Fruit fly (Drosophila melanogaster) whole organism, embryonic: ENCODE measurements around the gene RpS25.
A peak's percentile ranks its signal among the peaks of the same experiment; 100 is the strongest.

ENCODE experiments used
- CG1024 ChIP-seq: fragments of 200-800 bp; sonication (Bioruptor generic); IDR thresholded peaks from 2 replicates; pipeline ENCODE4 v1.3.6; 2022; ENCODE audit warnings: missing biosample characterization, missing genetic modification characterization
- CG10959 ChIP-seq: fragments of 200-800 bp; sonication (Bioruptor generic); IDR thresholded peaks from 2 replicates; pipeline ENCODE4 v1.3.6; 2022; ENCODE audit warnings: missing biosample characterization, missing genetic modification characterization
- CG12236 ChIP-seq: fragments of 200-800 bp; sonication (Bioruptor generic); optimal IDR thresholded peaks from 2 replicates; lab custom pipeline; 2016; ENCODE audit warnings: missing biosample characterization, missing genetic modification characterization
- CG2120 ChIP-seq: fragments of 200-800 bp; sonication (Bioruptor generic); optimal IDR thresholded peaks from 3 replicates; lab custom pipeline; 2016; ENCODE audit warnings: missing biosample characterization, missing genetic modification characterization
- CG8281 ChIP-seq: fragments of 200-800 bp; sonication (Bioruptor generic); optimal IDR thresholded peaks from 2 replicates; lab custom pipeline; 2018; ENCODE audit warnings: missing biosample characterization, mild to moderate bottlenecking, missing genetic modification characterization, moderate library complexity
- CG8944 ChIP-seq: fragments of 200-800 bp; sonication (Bioruptor generic); optimal IDR thresholded peaks from 3 replicates; lab custom pipeline; 2016; ENCODE audit warnings: missing biosample characterization, missing genetic modification characterization
- Hey ChIP-seq: fragments of 200-800 bp; sonication (Bioruptor generic); optimal IDR thresholded peaks from 3 replicates; lab custom pipeline; 2018; ENCODE audit warnings: missing biosample characterization, mild to moderate bottlenecking, missing genetic modification characterization
- Poxn ChIP-seq: fragments of 200-800 bp; sonication (Bioruptor generic); IDR thresholded peaks from 2 replicates; pipeline ENCODE4 v1.3.6; 2022; ENCODE audit warnings: missing biosample characterization, missing genetic modification characterization
- Tbp ChIP-seq: fragments of >200 bp; optimal IDR thresholded peaks from 2 replicates; lab custom pipeline; 2018; ENCODE audit warnings: missing biosample characterization, missing genetic modification characterization
- lilli ChIP-seq: fragments of 200-800 bp; sonication (Bioruptor generic); optimal IDR thresholded peaks from 3 replicates; lab custom pipeline; 2016; ENCODE audit warnings: missing biosample characterization, missing genetic modification characterization
- pros ChIP-seq: fragments of 200-800 bp; sonication (Bioruptor generic); optimal IDR thresholded peaks from 3 replicates; lab custom pipeline; 2019; ENCODE audit warnings: missing biosample characterization, mild to moderate bottlenecking, missing genetic modification characterization, moderate library complexity

DNA sequence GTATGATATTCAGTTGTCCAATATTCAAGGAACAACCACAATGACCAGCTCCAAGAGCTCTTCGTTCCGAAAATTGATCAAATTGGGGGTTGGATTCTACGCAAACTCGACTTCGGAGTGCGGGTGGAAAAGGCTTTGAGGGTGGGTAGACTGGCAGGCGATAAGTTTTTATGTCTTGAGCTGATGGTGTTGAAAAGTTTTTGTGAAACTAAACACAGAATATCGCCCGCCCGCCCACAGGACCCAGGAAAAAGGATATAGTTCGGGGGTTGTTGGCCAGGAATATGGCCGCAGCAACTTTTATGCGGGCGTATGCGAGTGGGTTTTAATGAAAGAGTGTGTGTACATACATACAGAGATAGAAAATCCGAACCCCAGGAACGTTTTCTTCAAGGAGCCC lies 47.5 kb upstream of the RpS25 start:
- TF ChIP-seq CG8944 (GFP tag; lab: Kevin White, UChicago) (no peak), CG1024 (GFP tag; lab: Robert Waterston, UW) (no peak), CG2120 (GFP tag; lab: Kevin White, UChicago) (no peak), Tbp (GFP tag; lab: Kevin White, UChicago) (no peak), pros (peak; percentile 30), CG8281 (tag; lab: Kevin White, UChicago) (no peak), Hey (tag; lab: Kevin White, UChicago) (no peak), CG10959 (GFP tag; lab: Robert Waterston, UW) (no peak), CG12236 (GFP tag; lab: Kevin White, UChicago) (no peak), Poxn (GFP tag; lab: Robert Waterston, UW) (no peak), lilli (GFP tag; lab: Kevin White, UChicago) (no peak)
